Worm (Caenorhabditis elegans) whole organism, L1 larva: ENCODE results near the gene nhr-26.

Experiments used
- C34B4.2 ChIP-seq: sonication (generic microtip); optimal IDR thresholded peaks from 2 replicates; lab custom pipeline; 2017; ENCODE audit warnings: mild to moderate bottlenecking, missing genetic modification characterization, missing compliant biosample characterization
- Y116A8C.19 ChIP-seq: sonication (generic microtip); optimal IDR thresholded peaks from 2 replicates; lab custom pipeline; 2016; ENCODE audit warnings: missing compliant biosample characterization, missing genetic modification characterization, borderline replicate concordance
- ama-1 ChIP-seq: fragments of 150-350 bp; optimal IDR thresholded peaks from 2 replicates; lab custom pipeline; 2014
- blmp-1 ChIP-seq: fragments of 150-350 bp; optimal IDR thresholded peaks from 2 replicates; lab custom pipeline; 2014; ENCODE audit warnings: missing biosample characterization, missing genetic modification characterization
- ceh-8 ChIP-seq: fragments of 200-800 bp; sonication (Bioruptor generic); optimal IDR thresholded peaks from 2 replicates; lab custom pipeline; 2018; ENCODE audit warnings: mild to moderate bottlenecking, missing genetic modification characterization, moderate library complexity, missing compliant biosample characterization
- ceh-82 ChIP-seq, 3 experiments: fragments of 150-350 bp in 1 of 3; sonication (generic microtip) in 2 of 3; optimal IDR thresholded peaks; 2 replicates each; lab custom pipeline; 2014 to 2017; ENCODE audit warnings: missing biosample characterization in 3 of 3, missing genetic modification characterization in 3 of 3
- ces-1 ChIP-seq: fragments of 150-350 bp; optimal IDR thresholded peaks from 2 replicates; lab custom pipeline; 2014; ENCODE audit warnings: missing biosample characterization, missing genetic modification reagents, missing genetic modification characterization
- dpl-1 ChIP-seq, 3 experiments: fragments of 150-350 bp in 2 of 3; sonication (generic microtip) in 1 of 3; optimal IDR thresholded peaks; 2 replicates each; lab custom pipeline; 2014 to 2017; ENCODE audit warnings: missing biosample characterization in 3 of 3, missing genetic modification characterization in 3 of 3, missing genetic modification reagents in 3 of 3
- dsc-1 ChIP-seq: sonication (generic microtip); optimal IDR thresholded peaks from 2 replicates; lab custom pipeline; 2016; ENCODE audit warnings: mild to moderate bottlenecking, missing genetic modification characterization, missing compliant biosample characterization
- efl-3 ChIP-seq: fragments of 200-800 bp; sonication (Bioruptor generic); optimal IDR thresholded peaks from 2 replicates; lab custom pipeline; 2018; ENCODE audit warnings: mild to moderate bottlenecking, missing genetic modification characterization, missing compliant biosample characterization
- egl-13 ChIP-seq: sonication (generic microtip); optimal IDR thresholded peaks from 2 replicates; lab custom pipeline; 2016; ENCODE audit warnings: missing genotype, missing genetic modification reagents, missing genetic modification characterization, missing compliant biosample characterization
- fkh-8 ChIP-seq: sonication (generic microtip); optimal IDR thresholded peaks from 2 replicates; lab custom pipeline; 2016; ENCODE audit warnings: mild to moderate bottlenecking, missing genetic modification characterization, missing compliant biosample characterization
- hlh-17 ChIP-seq: fragments of 200-800 bp; sonication (Bioruptor generic); optimal IDR thresholded peaks from 2 replicates; lab custom pipeline; 2018; ENCODE audit warnings: missing genetic modification characterization, mild to moderate bottlenecking, missing compliant biosample characterization, moderate library complexity, borderline replicate concordance
- hpl-2 ChIP-seq: fragments of 150-350 bp; optimal IDR thresholded peaks from 2 replicates; lab custom pipeline; 2014; ENCODE audit warnings: missing biosample characterization, missing genetic modification reagents, missing genetic modification characterization
- irx-1 ChIP-seq: sonication (generic microtip); optimal IDR thresholded peaks from 2 replicates; lab custom pipeline; 2016; ENCODE audit warnings: missing genetic modification characterization, missing compliant biosample characterization
- jun-1 ChIP-seq: fragments of 150-350 bp; optimal IDR thresholded peaks from 2 replicates; lab custom pipeline; 2014; ENCODE audit warnings: missing biosample characterization, missing genetic modification reagents, missing genetic modification characterization
- lin-14 ChIP-seq: fragments of 200-800 bp; sonication (Bioruptor generic); optimal IDR thresholded peaks from 2 replicates; lab custom pipeline; 2018; ENCODE audit warnings: mild to moderate bottlenecking, missing genetic modification characterization, moderate library complexity, missing compliant biosample characterization
- lir-3 ChIP-seq: sonication (generic microtip); optimal IDR thresholded peaks from 2 replicates; lab custom pipeline; 2016; ENCODE audit warnings: mild to moderate bottlenecking, missing genetic modification characterization, moderate library complexity, missing compliant biosample characterization; ENCODE audit not compliant: poor library complexity
- lsy-2 ChIP-seq, 2 experiments: fragments of 150-350 bp; optimal IDR thresholded peaks; 2 replicates each; lab custom pipeline; 2014; ENCODE audit warnings: missing biosample characterization in 2 of 2, missing genetic modification characterization in 2 of 2
- mdl-1 ChIP-seq, 2 experiments: fragments of 150-350 bp; optimal IDR thresholded peaks; 2 replicates each; lab custom pipeline; 2014 to 2017; ENCODE audit warnings: missing biosample characterization in 2 of 2, missing genetic modification characterization in 2 of 2, inconsistent platforms in 1 of 2
- mep-1 ChIP-seq: fragments of 150-350 bp; optimal IDR thresholded peaks from 2 replicates; lab custom pipeline; 2014; ENCODE audit warnings: missing biosample characterization, missing genetic modification characterization
- nhr-11 ChIP-seq: fragments of 150-350 bp; optimal IDR thresholded peaks from 2 replicates; lab custom pipeline; 2014; ENCODE audit warnings: missing biosample characterization, missing genetic modification characterization
- nhr-19 ChIP-seq: fragments of 200-800 bp; sonication (Bioruptor generic); conservative IDR thresholded peaks from 2 replicates; pipeline ENCODE4 v1.3.6; 2022; ENCODE audit warnings: missing genetic modification characterization, missing compliant biosample characterization
- nhr-20 ChIP-seq: sonication (generic microtip); optimal IDR thresholded peaks from 2 replicates; lab custom pipeline; 2016; ENCODE audit warnings: mild to moderate bottlenecking, missing genetic modification characterization, missing compliant biosample characterization
- nhr-237 ChIP-seq: fragments of 150-350 bp; optimal IDR thresholded peaks from 2 replicates; lab custom pipeline; 2014; ENCODE audit warnings: missing biosample characterization, missing genetic modification characterization
- nhr-47 ChIP-seq: sonication (generic microtip); optimal IDR thresholded peaks from 2 replicates; lab custom pipeline; 2016; ENCODE audit warnings: mild to moderate bottlenecking, missing genetic modification characterization, moderate library complexity, missing compliant biosample characterization
- nhr-71 ChIP-seq: sonication (generic microtip); optimal IDR thresholded peaks from 2 replicates; lab custom pipeline; 2016; ENCODE audit warnings: mild to moderate bottlenecking, missing genetic modification characterization, moderate library complexity, missing compliant biosample characterization
- nhr-77 ChIP-seq: fragments of 150-350 bp; optimal IDR thresholded peaks from 2 replicates; lab custom pipeline; 2014; ENCODE audit warnings: missing biosample characterization, missing genetic modification characterization
- nhr-84 ChIP-seq: sonication (generic microtip); optimal IDR thresholded peaks from 2 replicates; lab custom pipeline; 2017; ENCODE audit warnings: missing biosample characterization, missing genetic modification characterization
- pax-3 ChIP-seq: fragments of 200-800 bp; sonication (Bioruptor generic); optimal IDR thresholded peaks from 2 replicates; lab custom pipeline; 2018; ENCODE audit warnings: mild to moderate bottlenecking, missing genetic modification characterization, moderate library complexity, missing compliant biosample characterization
- skn-1 ChIP-seq: fragments of 150-350 bp; optimal IDR thresholded peaks from 2 replicates; lab custom pipeline; 2014; ENCODE audit warnings: missing biosample characterization, missing genetic modification characterization
- snpc-4 ChIP-seq: fragments of 150-350 bp; optimal IDR thresholded peaks from 2 replicates; lab custom pipeline; 2014; ENCODE audit warnings: missing biosample characterization, missing genetic modification characterization
- sup-37 ChIP-seq: fragments of 200-800 bp; sonication (Bioruptor generic); optimal IDR thresholded peaks from 2 replicates; lab custom pipeline; 2018; ENCODE audit warnings: mild to moderate bottlenecking, missing genetic modification characterization, missing compliant biosample characterization
- swsn-7 ChIP-seq: sonication (generic microtip); optimal IDR thresholded peaks from 2 replicates; lab custom pipeline; 2016; ENCODE audit warnings: missing genetic modification characterization, missing compliant biosample characterization
- unc-130 ChIP-seq: fragments of 150-350 bp; optimal IDR thresholded peaks from 2 replicates; lab custom pipeline; 2017; ENCODE audit warnings: missing biosample characterization, missing genetic modification characterization, inconsistent platforms
- unc-30 ChIP-seq: sonication (generic microtip); optimal IDR thresholded peaks from 2 replicates; lab custom pipeline; 2017; ENCODE audit warnings: missing biosample characterization, missing genetic modification characterization
- unc-86 ChIP-seq: sonication (generic microtip); optimal IDR thresholded peaks from 2 replicates; lab custom pipeline; 2016; ENCODE audit warnings: missing genetic modification characterization, missing compliant biosample characterization
- xbp-1 ChIP-seq: sonication (generic microtip); optimal IDR thresholded peaks from 2 replicates; lab custom pipeline; 2016; ENCODE audit warnings: missing genetic modification characterization, missing compliant biosample characterization

Gene nhr-26

ce11 chrX:12712353-12712752 is 12.1 kb upstream of the nhr-26 start, which contains the start of gene rgs-2:
Gene rgs-2 (plus strand): TSS chrX:12712653.
- TF ChIP-seq swsn-7 (tag; lab: Kevin White, UChicago) (no peak), unc-86 (no peak), unc-130 (tag; lab: Kevin White, UChicago) (no peak), lin-14 (GFP tag; lab: Kevin White, UChicago) (peak; percentile 3), C34B4.2 (tag; lab: Kevin White, UChicago) (no peak)

- no peak for TF ChIP-seq skn-1 (tag; lab: Kevin White, UChicago)
- no peak for TF ChIP-seq fkh-8 (tag; lab: Kevin White, UChicago)
- no peak for TF ChIP-seq ceh-82 (tag; optimal IDR thresholded peaks at IDR 0.05; lab: Kevin White, UChicago)
- no peak for TF ChIP-seq efl-3 (GFP tag; lab: Kevin White, UChicago)
- no peak for TF ChIP-seq hpl-2 (GFP tag; lab: Kevin White, UChicago)
- no peak for TF ChIP-seq snpc-4 (tag; lab: Kevin White, UChicago)
- TF ChIP-seq ama-1 (lab: Kevin White, UChicago) = no peak
- no peak for TF ChIP-seq nhr-19
- TF ChIP-seq nhr-77 = no peak
- no peak for TF ChIP-seq lir-3 (tag; lab: Kevin White, UChicago)
- TF ChIP-seq hlh-17 (GFP tag; lab: Kevin White, UChicago) = no peak
Measured at ce11 chrX:12704721-12705120, 4.5 kb upstream of the nhr-26 start, which contains the start of gene nhr-272. Gene nhr-272 (minus strand): TSS chrX:12704821.

- TF ChIP-seq nhr-71 (tag; lab: Kevin White, UChicago) (peak; percentile 62), ceh-8 (GFP tag; lab: Kevin White, UChicago) (peak; percentile 28), dsc-1 (peak; percentile 86), nhr-47 (tag; lab: Kevin White, UChicago) (peak; percentile 58), lsy-2 (tag; optimal IDR thresholded peaks at IDR 0.05; lab: Kevin White, UChicago) (peak in 1 of 2 experiments; percentile 11), xbp-1 (tag; lab: Kevin White, UChicago) (no peak), mdl-1 (tag; optimal IDR thresholded peaks at IDR 0.05; lab: Kevin White, UChicago) (no peak), nhr-20 (tag; lab: Kevin White, UChicago) (peak; percentile 1), egl-13 (tag; lab: Kevin White, UChicago) (peak; percentile 41), fkh-8 (tag; lab: Kevin White, UChicago) (peak; percentile 79)
Measured at ce11 chrX:12702713-12703112, 2.4 kb upstream of the nhr-26 start.

- TF ChIP-seq jun-1 (tag; lab: Kevin White, UChicago) (no peak), ces-1 (GFP tag; lab: Kevin White, UChicago) (no peak), pax-3 (no peak), unc-30 (tag; lab: Kevin White, UChicago) (no peak), irx-1 (no peak), lsy-2 (tag; optimal IDR thresholded peaks at IDR 0.05; lab: Kevin White, UChicago) (no peak), mep-1 (no peak), sup-37 (GFP tag; lab: Kevin White, UChicago) (no peak), nhr-237 (tag; lab: Kevin White, UChicago) (no peak), hpl-2 (GFP tag; lab: Kevin White, UChicago) (no peak), blmp-1 (tag; lab: Kevin White, UChicago) (no peak), Y116A8C.19 (tag; lab: Kevin White, UChicago) (no peak), nhr-11 (tag; lab: Kevin White, UChicago) (no peak), nhr-84 (tag; lab: Kevin White, UChicago) (no peak), dpl-1 (GFP tag; optimal IDR thresholded peaks at IDR 0.05; lab: Kevin White, UChicago) (no peak), nhr-47 (tag; lab: Kevin White, UChicago) (no peak)
Measured at ce11 chrX:12701963-12702362, 1.7 kb upstream of the nhr-26 start, which contains the start of gene nhr-214. Gene nhr-214 (minus strand): TSS chrX:12702063.
